Worm (Caenorhabditis elegans): Measurements from ENCODE around the gene R11D1.4.

DNA sequence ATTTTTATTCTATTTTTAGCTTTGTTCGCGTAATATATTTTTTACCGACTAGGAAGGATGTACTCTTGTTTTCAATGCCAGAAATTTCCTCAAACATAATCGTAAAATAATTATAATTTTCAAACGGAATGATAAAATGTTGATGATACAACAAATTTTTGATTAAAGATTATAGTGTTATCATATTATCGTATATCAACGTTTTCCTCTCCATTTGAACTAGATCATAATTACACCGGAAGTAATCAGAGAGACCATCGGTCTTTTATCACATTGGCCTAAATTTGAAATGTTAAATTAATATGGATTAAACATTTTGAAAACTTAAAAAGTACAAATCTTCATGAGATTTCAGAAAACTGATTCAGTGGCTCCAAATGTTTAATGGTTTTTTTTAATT is 18.7 kb upstream of the R11D1.4 start:
- no peak for TF ChIP-seq dao-5 (tag; optimal IDR thresholded peaks at IDR 0.05)
- no peak for TF ChIP-seq W03F9.2 (tag; optimal IDR thresholded peaks at IDR 0.05)
- TF ChIP-seq him-1 (tag; optimal IDR thresholded peaks at IDR 0.05), result no peak

Data from whole organism, L4/young adult.